Fruit fly (Drosophila melanogaster): ENCODE data around the gene Alg1.

Gene Alg1

DNA sequence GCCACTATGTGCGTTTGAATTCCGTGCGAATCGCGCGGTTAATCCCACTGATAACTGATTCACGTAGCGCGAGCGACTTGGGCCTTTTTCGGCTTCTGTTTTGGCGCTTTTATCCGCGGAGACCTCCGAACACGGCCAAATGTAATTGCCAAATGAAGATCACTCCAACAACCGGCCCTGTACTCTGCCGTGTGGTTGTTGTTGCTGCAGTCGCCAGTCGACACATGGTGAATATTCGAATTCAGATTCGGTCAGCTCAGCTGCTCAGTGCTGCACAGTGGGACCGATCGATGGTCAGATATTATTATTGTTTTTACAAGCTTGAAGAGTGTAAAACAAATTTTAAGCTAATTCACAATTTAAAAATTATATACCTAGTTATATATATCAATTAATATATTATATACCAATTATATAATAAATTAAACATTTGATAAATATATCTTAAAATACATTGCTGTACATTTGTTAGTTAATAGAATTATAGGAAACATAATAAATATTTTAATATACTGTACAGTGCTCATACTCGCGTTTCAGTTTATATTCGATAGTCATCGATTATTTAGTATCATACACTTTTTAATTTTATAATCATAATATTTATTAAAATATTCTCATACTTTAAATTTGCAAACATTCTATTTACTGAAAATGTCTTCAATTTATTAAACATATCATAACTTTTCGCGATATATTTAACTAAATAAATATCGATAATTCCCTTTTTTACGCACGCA is 16.4 kb downstream of the Alg1 start, which contains the start of gene CG43102 (continued):
- TF ChIP-seq Sry-δ (GFP tag; optimal IDR thresholded peaks at IDR 0.05) = no peak
- peak; percentile 71 for TF ChIP-seq ind (GFP tag; optimal IDR thresholded peaks at IDR 0.05)
- peak; percentile 65 for TF ChIP-seq Jarid2 (GFP tag; optimal IDR thresholded peaks at IDR 0.05)
- peak; percentile 8 for TF ChIP-seq CG13624 (GFP tag; optimal IDR thresholded peaks at IDR 0.05)
- TF ChIP-seq CG1832 (GFP tag; optimal IDR thresholded peaks at IDR 0.05) = no peak
- TF ChIP-seq gfzf (GFP tag; optimal IDR thresholded peaks at IDR 0.05) = no peak
- no peak for TF ChIP-seq abd-A (tag; optimal IDR thresholded peaks at IDR 0.05)
- TF ChIP-seq CG2875 (GFP tag; optimal IDR thresholded peaks at IDR 0.05) = peak; percentile 18
- peak; percentile 11 for TF ChIP-seq CG3163 (GFP tag; optimal IDR thresholded peaks at IDR 0.05)
- no peak for TF ChIP-seq en (GFP tag; optimal IDR thresholded peaks at IDR 0.05)
- peak; percentile 32 for TF ChIP-seq CG12744 (GFP tag; optimal IDR thresholded peaks at IDR 0.05)
- peak; percentile 71 for TF ChIP-seq CG16813 (GFP tag; IDR thresholded peaks at IDR 0.05; ENCODE audit: partially characterized antibody)
- TF ChIP-seq croc (GFP tag; conservative IDR thresholded peaks at IDR 0.05) = no peak; the same call in 2 of the 3 replicates
- no peak; the same call in 1 of the 2 replicates for TF ChIP-seq Ravus (GFP tag; IDR thresholded peaks at IDR 0.05)
- TF ChIP-seq stc (GFP tag; IDR thresholded peaks at IDR 0.05) = peak; percentile 72
- peak; percentile 70 for TF ChIP-seq CG32772 (GFP tag; IDR thresholded peaks at IDR 0.05)
- TF ChIP-seq CG7928 (GFP tag; optimal IDR thresholded peaks at IDR 0.05) = no peak
- peak; percentile 42 for TF ChIP-seq CG33557 (GFP tag; optimal IDR thresholded peaks at IDR 0.05)
- TF ChIP-seq CG7745 (tag; optimal IDR thresholded peaks at IDR 0.05) = no peak
- TF ChIP-seq pb (GFP tag; optimal IDR thresholded peaks at IDR 0.05) = peak; percentile 46
- peak; percentile 30 for TF ChIP-seq D19B (GFP tag; optimal IDR thresholded peaks at IDR 0.05)
- TF ChIP-seq CG6272 (GFP tag; IDR thresholded peaks at IDR 0.05) = peak; percentile 29
- peak; percentile 73; the same call in 1 of the 2 replicates for TF ChIP-seq slbo (GFP tag; IDR thresholded peaks at IDR 0.05)
- TF ChIP-seq HLH4C (GFP tag; IDR thresholded peaks at IDR 0.05; ENCODE audit: partially characterized antibody) = peak; percentile 59
- TF ChIP-seq zen (tag; optimal IDR thresholded peaks at IDR 0.05) = no peak
- peak; percentile 30 for TF ChIP-seq schlank (tag; optimal IDR thresholded peaks at IDR 0.05)
- TF ChIP-seq CG4820 (GFP tag; optimal IDR thresholded peaks at IDR 0.05) = peak; percentile 33
- peak; percentile 32 for TF ChIP-seq Ssrp (tag; optimal IDR thresholded peaks at IDR 0.05)
- TF ChIP-seq Spps (tag; optimal IDR thresholded peaks at IDR 0.05) = no peak
- peak; percentile 54 for TF ChIP-seq CG18764 (GFP tag; optimal IDR thresholded peaks at IDR 0.05)
- TF ChIP-seq tna (GFP tag; IDR thresholded peaks at IDR 0.05; ENCODE audit: partially characterized antibody) = no peak; the same call in none of the 2 replicates
- TF ChIP-seq ro (GFP tag; IDR thresholded peaks at IDR 0.05) = no peak
- peak; percentile 14 for TF ChIP-seq Camta (GFP tag; optimal IDR thresholded peaks at IDR 0.05)
- TF ChIP-seq cad (GFP tag; optimal IDR thresholded peaks at IDR 0.05) = no peak
- TF ChIP-seq MESR4 (GFP tag; optimal IDR thresholded peaks at IDR 0.05) = peak; percentile 31
- peak; percentile 74 for TF ChIP-seq Nf-YC (tag; optimal IDR thresholded peaks at IDR 0.05)
- TF ChIP-seq trem (tag; optimal IDR thresholded peaks at IDR 0.05) = peak; percentile 63
- TF ChIP-seq wdn (GFP tag; IDR thresholded peaks at IDR 0.05) = 0 out of 2 replicates have a peak, but pooled peaks have one; percentile 36
- peak; percentile 72 for TF ChIP-seq az2 (GFP tag; optimal IDR thresholded peaks at IDR 0.05)
- peak; percentile 9 for TF ChIP-seq CG5180 (GFP tag; optimal IDR thresholded peaks at IDR 0.05)
- no peak for TF ChIP-seq usp (GFP tag; optimal IDR thresholded peaks at IDR 0.05)
- TF ChIP-seq exex (tag; optimal IDR thresholded peaks at IDR 0.05) = peak; percentile 36
- TF ChIP-seq CG4617 (GFP tag; optimal IDR thresholded peaks at IDR 0.05; ENCODE audit: borderline replicate concordance) = no peak
- TF ChIP-seq CG11696 (GFP tag; IDR thresholded peaks at IDR 0.05) = peak; percentile 65; the same call in 1 of the 2 replicates
- peak; percentile 20 for TF ChIP-seq CG5245 (GFP tag; optimal IDR thresholded peaks at IDR 0.05)
- no peak for TF ChIP-seq Mes4 (GFP tag; optimal IDR thresholded peaks at IDR 0.05)
- peak; percentile 62; the same call in 1 of the 3 replicates for TF ChIP-seq Opbp (GFP tag; IDR thresholded peaks at IDR 0.05; ENCODE audit: partially characterized antibody)
- peak; percentile 16 for TF ChIP-seq CG13123 (GFP tag; optimal IDR thresholded peaks at IDR 0.05)
- TF ChIP-seq Blimp-1 (GFP tag; optimal IDR thresholded peaks at IDR 0.05) = peak; percentile 63
